Fruit fly (Drosophila melanogaster): Measurements from ENCODE around the gene Zip71B.

DNA sequence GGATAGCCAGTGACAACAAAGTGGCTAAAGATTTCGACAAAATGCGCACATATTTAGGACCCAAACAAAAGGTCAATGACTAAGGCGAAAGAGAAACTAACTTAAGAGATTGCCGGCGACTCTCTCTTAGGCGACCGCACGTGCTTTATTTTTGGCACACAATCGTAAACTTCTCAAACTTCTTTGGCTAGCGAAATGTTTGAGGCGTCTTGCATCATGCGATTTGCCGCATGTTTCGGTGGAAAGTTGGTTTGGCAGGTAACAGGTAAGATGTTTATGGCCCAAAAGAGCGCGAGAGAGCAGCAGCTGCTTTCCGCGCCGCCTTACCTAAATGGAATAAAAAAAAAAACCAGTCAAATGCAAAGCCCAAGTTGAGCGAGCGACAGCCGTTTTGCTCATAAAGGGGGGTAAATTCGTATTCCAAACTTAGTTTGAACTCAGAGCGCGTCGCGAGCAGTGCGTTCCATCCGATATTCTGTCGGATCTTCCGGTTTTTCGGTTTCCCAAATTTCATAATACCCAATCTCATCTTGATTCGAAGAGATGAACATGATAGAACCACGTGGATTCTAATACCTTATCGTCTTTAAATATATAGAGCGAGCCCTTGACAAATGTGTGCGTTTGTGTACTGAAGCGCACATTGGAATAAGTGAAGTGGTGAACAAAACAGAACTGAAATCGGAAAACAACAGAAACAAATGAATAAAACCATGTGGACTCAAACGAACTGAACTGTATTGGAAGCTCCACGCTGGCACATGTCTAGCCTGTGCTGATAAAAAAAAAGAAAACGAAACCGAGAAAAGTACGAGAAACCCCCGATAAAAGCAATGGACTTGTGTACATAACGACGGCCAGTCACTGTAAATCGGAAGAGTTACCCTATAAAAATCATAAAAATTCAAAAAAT is 4.8 kb upstream of the Zip71B start:
- TF ChIP-seq psq (optimal IDR thresholded peaks at IDR 0.05): no peak
- no peak for TF ChIP-seq ttk (optimal IDR thresholded peaks at IDR 0.05)
